Fruit fly (Drosophila melanogaster) whole organism, embryonic: ENCODE measurements around the gene CG4291.
A peak's percentile ranks its signal among the peaks of the same experiment; 100 is the strongest.

ENCODE experiments used
- Atf6 ChIP-seq: fragments of 200-800 bp; sonication (Bioruptor generic); IDR thresholded peaks from 2 replicates; pipeline ENCODE4 v1.3.6; 2022; ENCODE audit warnings: missing biosample characterization, missing genetic modification characterization
- Blimp-1 ChIP-seq: fragments of 200-800 bp; sonication (Bioruptor generic); optimal IDR thresholded peaks from 3 replicates; lab custom pipeline; 2018; ENCODE audit warnings: missing biosample characterization, missing genetic modification characterization, mild to moderate bottlenecking, moderate library complexity, missing genetic modification reagents
- CG10147 ChIP-seq: fragments of 200-800 bp; sonication (Bioruptor generic); optimal IDR thresholded peaks from 2 replicates; lab custom pipeline; 2019; ENCODE audit warnings: missing biosample characterization, mild to moderate bottlenecking, missing genetic modification characterization, moderate library complexity
- CG10209 ChIP-seq: fragments of 200-800 bp; sonication (Bioruptor generic); optimal IDR thresholded peaks from 3 replicates; lab custom pipeline; 2017; ENCODE audit warnings: missing biosample characterization, mild to moderate bottlenecking, missing genetic modification characterization, missing genetic modification reagents
- CG10543 ChIP-seq: fragments of 200-800 bp; sonication (Bioruptor generic); optimal IDR thresholded peaks from 3 replicates; lab custom pipeline; 2017; ENCODE audit warnings: missing biosample characterization, mild to moderate bottlenecking, missing genetic modification characterization, moderate library complexity
- CG11696 ChIP-seq: fragments of 200-800 bp; sonication (Bioruptor generic); IDR thresholded peaks from 2 replicates; pipeline ENCODE4 v1.3.6; 2022; ENCODE audit warnings: missing biosample characterization, missing genetic modification characterization
- CG12236 ChIP-seq: fragments of 200-800 bp; sonication (Bioruptor generic); optimal IDR thresholded peaks from 2 replicates; lab custom pipeline; 2016; ENCODE audit warnings: missing biosample characterization, missing genetic modification characterization
- CG12942 ChIP-seq: fragments of 200-800 bp; sonication (Bioruptor generic); optimal IDR thresholded peaks from 3 replicates; lab custom pipeline; 2016; ENCODE audit warnings: missing biosample characterization, missing genetic modification characterization
- CG13775 ChIP-seq: fragments of 200-800 bp; sonication (Bioruptor generic); optimal IDR thresholded peaks from 3 replicates; lab custom pipeline; 2017; ENCODE audit warnings: missing biosample characterization, mild to moderate bottlenecking, missing genetic modification characterization
- CG15011 ChIP-seq: fragments of 200-800 bp; sonication (Bioruptor generic); optimal IDR thresholded peaks from 3 replicates; lab custom pipeline; 2018; ENCODE audit warnings: missing biosample characterization, mild to moderate bottlenecking, missing genetic modification characterization
- CG17359 ChIP-seq: fragments of 200-800 bp; sonication (Bioruptor generic); optimal IDR thresholded peaks from 3 replicates; lab custom pipeline; 2018; ENCODE audit warnings: missing biosample characterization, mild to moderate bottlenecking, missing genetic modification characterization, moderate library complexity
- CG17361 ChIP-seq: fragments of 200-800 bp; sonication (Bioruptor generic); IDR thresholded peaks from 3 replicates; pipeline ENCODE4 v1.3.6; 2022; ENCODE audit warnings: missing biosample characterization, missing genetic modification characterization
- CG17829 ChIP-seq: fragments of 200-800 bp; optimal IDR thresholded peaks from 2 replicates; lab custom pipeline; 2019; ENCODE audit warnings: missing biosample characterization, mild to moderate bottlenecking, missing genetic modification characterization, moderate library complexity
- CG18011 ChIP-seq: fragments of 200-800 bp; sonication (Bioruptor generic); optimal IDR thresholded peaks from 2 replicates; lab custom pipeline; 2017; ENCODE audit warnings: missing biosample characterization, missing genetic modification characterization, mild to moderate bottlenecking, moderate library complexity, missing genotype
- CG18476 ChIP-seq: fragments of 200-800 bp; sonication (Bioruptor generic); optimal IDR thresholded peaks from 2 replicates; lab custom pipeline; 2016; ENCODE audit warnings: missing biosample characterization, mild to moderate bottlenecking, missing genetic modification characterization
- CG32772 ChIP-seq: fragments of 200-800 bp; sonication (Bioruptor generic); IDR thresholded peaks from 2 replicates; pipeline ENCODE4 v1.3.6; 2022; ENCODE audit warnings: missing biosample characterization, missing genetic modification characterization
- CG6254 ChIP-seq: fragments of 200-800 bp; sonication (Bioruptor generic); optimal IDR thresholded peaks from 3 replicates; lab custom pipeline; 2017; ENCODE audit warnings: mild to moderate bottlenecking, missing biosample characterization, missing genetic modification reagents, missing genetic modification characterization
- CG6689 ChIP-seq: fragments of 200-800 bp; sonication (Bioruptor generic); IDR thresholded peaks from 2 replicates; pipeline ENCODE4 v1.3.6; 2022; ENCODE audit warnings: missing biosample characterization, missing genetic modification characterization
- CG6765 ChIP-seq: fragments of 200-800 bp; sonication (Bioruptor generic); optimal IDR thresholded peaks from 3 replicates; lab custom pipeline; 2017; ENCODE audit warnings: missing biosample characterization, mild to moderate bottlenecking, missing genetic modification characterization
- CG6813 ChIP-seq: fragments of 200-800 bp; sonication (Bioruptor generic); optimal IDR thresholded peaks from 2 replicates; lab custom pipeline; 2017; ENCODE audit warnings: missing biosample characterization, missing genetic modification characterization, mild to moderate bottlenecking, moderate library complexity, missing genetic modification reagents
- CG8281 ChIP-seq: fragments of 200-800 bp; sonication (Bioruptor generic); optimal IDR thresholded peaks from 2 replicates; lab custom pipeline; 2018; ENCODE audit warnings: missing biosample characterization, mild to moderate bottlenecking, missing genetic modification characterization, moderate library complexity
- CG9817 ChIP-seq: fragments of 200-800 bp; sonication (Bioruptor generic); optimal IDR thresholded peaks from 2 replicates; lab custom pipeline; 2018; ENCODE audit warnings: missing biosample characterization, mild to moderate bottlenecking, missing genetic modification characterization, moderate library complexity
- Chrac-16 ChIP-seq: fragments of 200-800 bp; sonication (Bioruptor generic); optimal IDR thresholded peaks from 3 replicates; lab custom pipeline; 2016; ENCODE audit warnings: missing biosample characterization, missing genetic modification characterization
- Dek ChIP-seq: fragments of 200-800 bp; sonication (Bioruptor generic); optimal IDR thresholded peaks from 3 replicates; lab custom pipeline; 2019; ENCODE audit warnings: missing biosample characterization, mild to moderate bottlenecking, missing genetic modification characterization, moderate library complexity
- Dfd ChIP-seq, 2 experiments: fragments of >200 bp; optimal IDR thresholded peaks; 2 replicates each; lab custom pipeline; 2017; ENCODE audit warnings: missing biosample characterization in 2 of 2, missing genetic modification characterization in 2 of 2
- Dip3 ChIP-seq: fragments of 200-800 bp; sonication (Bioruptor generic); optimal IDR thresholded peaks from 3 replicates; lab custom pipeline; 2016; ENCODE audit warnings: missing biosample characterization, missing genetic modification characterization
- Ets65A ChIP-seq: fragments of 200-800 bp; sonication (Bioruptor generic); peaks from one replicate; lab custom pipeline; 2016; ENCODE audit warnings: missing biosample characterization, missing genetic modification characterization
- Fer1 ChIP-seq: fragments of 200-800 bp; sonication (Bioruptor generic); optimal IDR thresholded peaks from 2 replicates; lab custom pipeline; 2017; ENCODE audit warnings: missing biosample characterization, mild to moderate bottlenecking, missing genetic modification characterization
- H15 ChIP-seq: fragments of 200-800 bp; sonication (Bioruptor generic); IDR thresholded peaks from 3 replicates; pipeline ENCODE4 v1.3.6; 2022; ENCODE audit warnings: missing biosample characterization, missing genetic modification characterization
- Hmx ChIP-seq: fragments of 200-800 bp; sonication (Bioruptor generic); optimal IDR thresholded peaks from 2 replicates; lab custom pipeline; 2016; ENCODE audit warnings: missing biosample characterization, missing genetic modification characterization
- NC2α ChIP-seq: fragments of 200-800 bp; sonication (Bioruptor generic); optimal IDR thresholded peaks from 2 replicates; lab custom pipeline; 2016; ENCODE audit warnings: missing biosample characterization, missing genetic modification characterization
- NC2β ChIP-seq: fragments of 200-800 bp; sonication (Bioruptor generic); optimal IDR thresholded peaks from 2 replicates; lab custom pipeline; 2016; ENCODE audit warnings: missing biosample characterization, missing genetic modification characterization
- Nf-YA ChIP-seq: fragments of 200-800 bp; sonication (Bioruptor generic); IDR thresholded peaks from 2 replicates; pipeline ENCODE4 v1.3.6; 2022; ENCODE audit warnings: missing biosample characterization, missing genetic modification characterization
- Opbp ChIP-seq: fragments of 200-800 bp; sonication (Bioruptor generic); IDR thresholded peaks from 3 replicates; pipeline ENCODE4 v1.3.6; 2022; ENCODE audit warnings: missing biosample characterization, missing genetic modification characterization; ENCODE audit not compliant: partially characterized antibody
- Rfx ChIP-seq: fragments of 200-800 bp; sonication (Bioruptor generic); IDR thresholded peaks from 2 replicates; pipeline ENCODE4 v1.3.6; 2022; ENCODE audit warnings: missing biosample characterization, missing genetic modification characterization
- ab ChIP-seq: fragments of 200-800 bp; sonication (Bioruptor generic); optimal IDR thresholded peaks from 2 replicates; lab custom pipeline; 2016; ENCODE audit warnings: missing biosample characterization, missing genetic modification characterization
- al ChIP-seq: fragments of 200-800 bp; sonication (Bioruptor generic); IDR thresholded peaks from 2 replicates; pipeline ENCODE4 v1.3.6; 2022; ENCODE audit warnings: missing biosample characterization, missing genetic modification characterization
- az2 ChIP-seq: fragments of 200-800 bp; sonication (Bioruptor generic); optimal IDR thresholded peaks from 3 replicates; lab custom pipeline; 2016; ENCODE audit warnings: missing biosample characterization, missing genetic modification characterization
- cg ChIP-seq: fragments of 200-800 bp; sonication (Bioruptor generic); optimal IDR thresholded peaks from 3 replicates; lab custom pipeline; 2019; ENCODE audit warnings: missing biosample characterization, mild to moderate bottlenecking, missing genetic modification characterization, moderate library complexity
- chinmo ChIP-seq: fragments of 200-800 bp; sonication (Bioruptor generic); IDR thresholded peaks from 4 replicates; pipeline ENCODE4 v1.3.6; 2022; ENCODE audit warnings: missing biosample characterization, missing genetic modification characterization; ENCODE audit not compliant: partially characterized antibody
- dpn ChIP-seq, 2 experiments: fragments of 200-800 bp; sonication (Bioruptor generic); optimal IDR thresholded peaks; 3 replicates each; lab custom pipeline; 2016; ENCODE audit warnings: missing biosample characterization in 2 of 2, missing genetic modification characterization in 2 of 2
- eyg ChIP-seq: fragments of 200-800 bp; sonication (Bioruptor generic); optimal IDR thresholded peaks from 3 replicates; lab custom pipeline; 2016; ENCODE audit warnings: missing biosample characterization, missing genetic modification characterization
- hkb ChIP-seq, 2 experiments: fragments of 200-800 bp in 1 of 2; fragments of >200 bp in 1 of 2; sonication (Bioruptor generic) in 1 of 2; IDR thresholded peaks in 1 of 2; optimal IDR thresholded peaks in 1 of 2; 2 replicates each; pipeline versions ENCODE4 v1.3.6 to Lab custom; 2017 to 2022; ENCODE audit warnings: missing biosample characterization in 1 of 2, missing genetic modification characterization in 1 of 2
- lab ChIP-seq: fragments of 200-800 bp; sonication (Bioruptor generic); optimal IDR thresholded peaks from 3 replicates; lab custom pipeline; 2017; ENCODE audit warnings: missing biosample characterization, missing genetic modification characterization, mild to moderate bottlenecking, moderate library complexity, missing genetic modification reagents
- lilli ChIP-seq: fragments of 200-800 bp; sonication (Bioruptor generic); optimal IDR thresholded peaks from 3 replicates; lab custom pipeline; 2016; ENCODE audit warnings: missing biosample characterization, missing genetic modification characterization
- nom ChIP-seq: fragments of 200-800 bp; sonication (Bioruptor generic); optimal IDR thresholded peaks from 2 replicates; lab custom pipeline; 2017; ENCODE audit warnings: missing biosample characterization, missing genetic modification characterization, mild to moderate bottlenecking, moderate library complexity, missing genetic modification reagents
- pum ChIP-seq: fragments of 200-800 bp; sonication (Bioruptor generic); optimal IDR thresholded peaks from 2 replicates; lab custom pipeline; 2016; ENCODE audit warnings: missing biosample characterization, missing genetic modification characterization
- trem ChIP-seq: fragments of 200-800 bp; optimal IDR thresholded peaks from 3 replicates; lab custom pipeline; 2019; ENCODE audit warnings: missing biosample characterization, mild to moderate bottlenecking, missing genetic modification characterization, moderate library complexity
- unpg ChIP-seq: fragments of 200-800 bp; sonication (Bioruptor generic); optimal IDR thresholded peaks from 3 replicates; lab custom pipeline; 2018; ENCODE audit warnings: missing biosample characterization, mild to moderate bottlenecking, missing genetic modification characterization, moderate library complexity
- zfh2 ChIP-seq: fragments of 200-800 bp; sonication (Bioruptor generic); optimal IDR thresholded peaks from 2 replicates; lab custom pipeline; 2016; ENCODE audit warnings: missing biosample characterization, missing genetic modification characterization

CG4291 gene

dm6 chr2L:892461-892860 lies 39.9 kb upstream of the CG4291 start (continued):
- TF ChIP-seq CG10543 (GFP tag; lab: Kevin White, UChicago) (no peak), CG9817 (tag; lab: Kevin White, UChicago) (peak; percentile 30), CG6765 (GFP tag; lab: Kevin White, UChicago) (no peak), CG6254 (GFP tag; lab: Kevin White, UChicago) (no peak), CG18476 (GFP tag; lab: Kevin White, UChicago) (no peak), Fer1 (GFP tag; lab: Kevin White, UChicago) (peak; percentile 52), az2 (GFP tag; lab: Kevin White, UChicago) (peak; percentile 33), chinmo (GFP tag; lab: Robert Waterston, UW) (no peak), NC2α (GFP tag; lab: Kevin White, UChicago) (no peak), CG10209 (GFP tag; lab: Kevin White, UChicago) (peak; percentile 25), CG18011 (GFP tag; lab: Kevin White, UChicago) (no peak), zfh2 (GFP tag; lab: Kevin White, UChicago) (peak; percentile 14), Chrac-16 (no peak), CG32772 (GFP tag; lab: Robert Waterston, UW) (peak; percentile 30; the same call in 1 of the 2 replicates), CG13775 (GFP tag; lab: Kevin White, UChicago) (peak; percentile 4), pum (GFP tag; lab: Kevin White, UChicago) (peak; percentile 15), Dip3 (GFP tag; lab: Kevin White, UChicago) (no peak), Nf-YA (GFP tag; lab: Robert Waterston, UW) (no peak), NC2β (GFP tag; lab: Kevin White, UChicago) (no peak), CG11696 (GFP tag; lab: Robert Waterston, UW) (peak; percentile 34; the same call in 1 of the 2 replicates), Atf6 (GFP tag; lab: Robert Waterston, UW) (peak; percentile 31; the same call in 1 of the 2 replicates), CG12942 (GFP tag; lab: Kevin White, UChicago) (peak; percentile 10), hkb (optimal IDR thresholded peaks at IDR 0.05; lab: Kevin White, UChicago) (no peak), hkb (GFP tag; IDR thresholded peaks at IDR 0.05; lab: Robert Waterston, UW) (peak; percentile 54), CG6689 (peak; percentile 41; the same call in 1 of the 2 replicates), lab (GFP tag; lab: Kevin White, UChicago) (peak; percentile 79), Ets65A (peak; percentile 96), CG10147 (GFP tag; lab: Kevin White, UChicago) (peak; percentile 40), H15 (no peak), al (GFP tag; lab: Robert Waterston, UW) (no peak), CG6813 (GFP tag; lab: Kevin White, UChicago) (peak; percentile 46), CG17829 (peak; percentile 22), Hmx (no peak), CG17359 (tag; lab: Kevin White, UChicago) (peak; percentile 49), Blimp-1 (GFP tag; lab: Kevin White, UChicago) (peak; percentile 24), unpg (GFP tag; lab: Kevin White, UChicago) (peak; percentile 41), Opbp (GFP tag; lab: Robert Waterston, UW) (no peak), trem (tag; lab: Kevin White, UChicago) (no peak), lilli (GFP tag; lab: Kevin White, UChicago) (peak; percentile 26), CG8281 (no peak), CG12236 (GFP tag; lab: Kevin White, UChicago) (no peak), dpn (GFP tag; optimal IDR thresholded peaks at IDR 0.05; lab: Kevin White, UChicago) (peak; percentile 7 to 32), eyg (GFP tag; lab: Kevin White, UChicago) (no peak), CG15011 (no peak), Dfd (GFP tag; optimal IDR thresholded peaks at IDR 0.05; lab: Kevin White, UChicago) (no peak), cg (no peak), Dek (tag; lab: Kevin White, UChicago) (peak; percentile 36), nom (no peak), ab (GFP tag; lab: Kevin White, UChicago) (no peak), Rfx (peak; percentile 53), CG17361 (GFP tag; lab: Robert Waterston, UW) (0 out of 3 replicates have a peak, but pooled peaks have one; percentile 19)
